Worm (Caenorhabditis elegans): Measurements from ENCODE around the gene ints-13.

DNA sequence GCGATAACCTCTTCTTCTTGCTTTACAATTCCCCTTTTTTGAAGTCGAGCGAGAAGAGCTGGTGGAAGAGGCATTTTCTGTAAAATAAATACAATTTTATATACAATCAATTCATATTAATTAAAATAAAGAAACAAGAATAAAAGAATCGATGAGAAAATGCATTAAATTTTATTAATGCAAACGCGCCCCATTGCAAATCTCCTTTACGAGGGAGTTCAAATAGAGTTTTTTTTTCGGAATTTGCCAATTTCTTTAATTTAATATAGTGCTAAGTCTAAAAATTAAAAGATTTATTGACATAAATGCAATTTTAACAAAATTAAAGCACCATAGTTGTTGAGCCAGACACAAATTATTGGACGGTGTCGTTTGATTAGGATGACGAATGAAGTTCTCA, 24.4 kb upstream of the ints-13 start, which contains the start of gene pqbp-1.1:
- TF ChIP-seq dao-5 (tag; optimal IDR thresholded peaks at IDR 0.05) (no peak), him-1 (tag; optimal IDR thresholded peaks at IDR 0.05) (no peak), W03F9.2 (tag; optimal IDR thresholded peaks at IDR 0.05) (no peak)
